Worm (Caenorhabditis elegans): Measurements from ENCODE around the gene che-11.
A peak's percentile ranks its signal among the peaks of the same experiment; 100 is the strongest.

che-11 gene

DNA sequence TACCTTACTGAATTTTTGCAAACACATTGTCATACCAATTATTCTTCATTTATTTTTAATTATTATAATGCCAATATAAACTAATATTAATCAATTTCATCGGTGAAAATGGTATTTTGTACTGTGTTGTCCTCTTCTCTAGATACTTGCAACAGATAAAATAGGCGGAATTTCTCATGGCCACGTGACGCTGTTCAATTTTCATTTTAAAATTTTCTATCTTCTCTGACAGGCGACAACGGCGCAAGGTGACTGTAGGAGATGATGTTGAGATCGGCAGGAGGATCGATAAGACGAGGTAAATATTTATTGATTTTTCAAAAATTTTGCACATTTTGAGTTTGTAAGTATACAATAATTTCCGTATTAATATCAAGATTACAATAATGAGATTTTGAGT is 43.8 kb upstream of the che-11 start, which contains the start of gene ogdh-2:
Gene ogdh-2 (plus strand): TSS at position 233 of the 400 bp plus-strand sequence.
- TF ChIP-seq fos-1 (tag; optimal IDR thresholded peaks at IDR 0.05), result peak; percentile 10
- TF ChIP-seq ceh-16 (tag; optimal IDR thresholded peaks at IDR 0.05), result peak; percentile 39
- TF ChIP-seq nhr-77 (tag; optimal IDR thresholded peaks at IDR 0.05), result no peak
- TF ChIP-seq zag-1 (tag; optimal IDR thresholded peaks at IDR 0.05), result no peak
- TF ChIP-seq unc-39 (tag; optimal IDR thresholded peaks at IDR 0.05), result no peak
- peak; percentile 40 for TF ChIP-seq nhr-25 (tag; optimal IDR thresholded peaks at IDR 0.05)
- TF ChIP-seq skn-1 (tag; optimal IDR thresholded peaks at IDR 0.05), result no peak
- TF ChIP-seq elt-3 (tag; optimal IDR thresholded peaks at IDR 0.05), result no peak
- TF ChIP-seq egl-27 (tag; optimal IDR thresholded peaks at IDR 0.05), result no peak
- TF ChIP-seq nhr-10 (tag; optimal IDR thresholded peaks at IDR 0.05), result no peak
- TF ChIP-seq lsy-2 (tag; optimal IDR thresholded peaks at IDR 0.05), result peak in 1 of 2 experiments; percentile 13
- no peak for TF ChIP-seq ama-1 (optimal IDR thresholded peaks at IDR 0.05)
- TF ChIP-seq nhr-23 (tag; optimal IDR thresholded peaks at IDR 0.05), result no peak
- TF ChIP-seq gmeb-1 (tag; optimal IDR thresholded peaks at IDR 0.05), result no peak
- peak; percentile 48 for TF ChIP-seq sma-3 (GFP tag; optimal IDR thresholded peaks at IDR 0.05)
- TF ChIP-seq ceh-82 (tag; optimal IDR thresholded peaks at IDR 0.05), result no peak
- no peak for TF ChIP-seq snpc-4 (tag; optimal IDR thresholded peaks at IDR 0.05)
- TF ChIP-seq nhr-21 (tag; optimal IDR thresholded peaks at IDR 0.05), result peak; percentile 6
- TF ChIP-seq nhr-129 (tag; optimal IDR thresholded peaks at IDR 0.05), result no peak
- no peak for TF ChIP-seq alr-1 (tag; optimal IDR thresholded peaks at IDR 0.05)

DNA sequence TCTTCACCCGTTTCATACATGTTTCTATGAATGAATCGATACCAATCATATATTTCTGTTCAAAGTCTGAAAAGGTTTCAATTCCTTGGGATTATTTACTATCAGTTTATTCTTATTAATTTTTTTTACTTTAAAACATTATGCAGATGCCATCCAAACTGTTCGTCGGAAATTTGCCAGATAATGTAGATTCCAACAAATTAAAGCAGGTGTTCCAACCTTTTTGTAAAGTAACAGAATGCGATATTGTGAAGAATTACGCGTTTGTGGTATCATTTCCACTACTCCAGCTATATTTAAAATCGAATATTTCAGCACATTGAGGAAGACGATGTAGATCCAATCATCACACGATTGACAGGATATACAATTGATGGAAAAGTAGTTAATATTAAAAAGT is 41.6 kb upstream of the che-11 start, which contains the start of gene rnp-1:
Gene rnp-1 (plus strand): TSS at position 145 of the 400 bp plus-strand sequence.
- TF ChIP-seq ceh-82 (tag; optimal IDR thresholded peaks at IDR 0.05) (no peak), mab-5 (tag; optimal IDR thresholded peaks at IDR 0.05) (no peak), peb-1 (tag; optimal IDR thresholded peaks at IDR 0.05) (no peak), unc-55 (GFP tag; optimal IDR thresholded peaks at IDR 0.05) (no peak), egl-27 (tag; optimal IDR thresholded peaks at IDR 0.05) (no peak), nhr-6 (tag; optimal IDR thresholded peaks at IDR 0.05) (no peak), unc-39 (tag; optimal IDR thresholded peaks at IDR 0.05) (no peak), F13H6.1 (tag; optimal IDR thresholded peaks at IDR 0.05) (no peak), unc-62 (GFP tag; optimal IDR thresholded peaks at IDR 0.05) (no peak), nhr-77 (tag; optimal IDR thresholded peaks at IDR 0.05) (no peak), lin-11 (tag; optimal IDR thresholded peaks at IDR 0.05) (no peak), blmp-1 (tag; optimal IDR thresholded peaks at IDR 0.05; ENCODE audit: insufficient read depth) (no peak), snpc-4 (tag; optimal IDR thresholded peaks at IDR 0.05) (no peak), gmeb-1 (tag; optimal IDR thresholded peaks at IDR 0.05) (no peak), lin-39 (tag; optimal IDR thresholded peaks at IDR 0.05) (no peak), C34F6.9 (tag; optimal IDR thresholded peaks at IDR 0.05) (no peak), ZK546.5 (tag; optimal IDR thresholded peaks at IDR 0.05) (no peak), ztf-1 (GFP tag; conservative IDR thresholded peaks at IDR 0.05) (no peak), sma-9 (GFP tag; optimal IDR thresholded peaks at IDR 0.05) (no peak), sma-9 (tag; optimal IDR thresholded peaks at IDR 0.05) (no peak)

DNA sequence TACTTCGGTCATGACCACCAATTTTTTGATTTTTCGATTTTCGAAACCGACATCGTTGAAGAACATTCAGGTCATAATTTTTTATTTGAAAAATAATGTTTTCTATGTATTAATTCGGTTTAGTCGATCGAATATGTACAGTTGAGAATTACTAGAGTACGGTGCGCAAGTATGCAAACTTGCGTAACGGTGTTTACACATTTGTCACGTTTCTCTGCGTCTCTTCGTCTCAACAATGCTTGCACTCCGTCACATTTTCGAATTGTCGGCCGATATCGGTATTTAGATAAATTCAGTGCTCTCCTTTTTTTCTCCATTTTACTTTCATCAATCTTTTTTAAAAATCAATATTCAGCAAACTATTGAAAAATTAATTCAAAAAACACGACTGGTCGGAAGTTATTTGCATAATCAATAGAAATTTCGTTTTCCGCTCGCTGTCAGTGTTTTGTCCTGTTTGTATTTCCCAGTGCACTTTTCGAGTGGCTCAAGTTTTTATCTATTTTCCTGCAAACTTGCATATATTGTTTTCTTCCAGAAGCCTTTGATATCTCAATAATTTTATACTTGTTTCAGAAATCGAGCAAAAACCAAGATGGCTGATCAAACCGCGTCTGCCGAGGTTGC is 40.5 kb upstream of the che-11 start, which contains the start of gene dpy-30:
Gene dpy-30 (plus strand): TSS at position 577 of the 627 bp plus-strand sequence.
- TF ChIP-seq aly-2 (tag; optimal IDR thresholded peaks at IDR 0.05) (no peak), snpc-4 (tag; optimal IDR thresholded peaks at IDR 0.05) (peak; percentile 29), ztf-1 (GFP tag; conservative IDR thresholded peaks at IDR 0.05) (no peak), ztf-11 (tag; optimal IDR thresholded peaks at IDR 0.05) (no peak), blmp-1 (tag; optimal IDR thresholded peaks at IDR 0.05; ENCODE audit: insufficient read depth) (no peak), lin-39 (tag; optimal IDR thresholded peaks at IDR 0.05) (no peak), nhr-21 (tag; optimal IDR thresholded peaks at IDR 0.05) (no peak), C34F6.9 (tag; optimal IDR thresholded peaks at IDR 0.05) (peak; percentile 85), Y55F3AM.14 (GFP tag; optimal IDR thresholded peaks at IDR 0.05) (no peak), ceh-16 (tag; optimal IDR thresholded peaks at IDR 0.05) (no peak), elt-3 (tag; optimal IDR thresholded peaks at IDR 0.05) (no peak), nhr-77 (tag; optimal IDR thresholded peaks at IDR 0.05) (no peak), lsy-2 (tag; optimal IDR thresholded peaks at IDR 0.05) (peak; percentile 87 to 97), lin-11 (tag; optimal IDR thresholded peaks at IDR 0.05) (peak; percentile 17), fos-1 (tag; optimal IDR thresholded peaks at IDR 0.05) (no peak), mdl-1 (tag; optimal IDR thresholded peaks at IDR 0.05) (no peak), egl-27 (tag; optimal IDR thresholded peaks at IDR 0.05) (no peak), nhr-10 (tag; optimal IDR thresholded peaks at IDR 0.05) (no peak), gmeb-1 (tag; optimal IDR thresholded peaks at IDR 0.05) (peak; percentile 69), nhr-25 (tag; optimal IDR thresholded peaks at IDR 0.05) (peak; percentile 39), nhr-6 (tag; optimal IDR thresholded peaks at IDR 0.05) (no peak), elt-1 (tag; optimal IDR thresholded peaks at IDR 0.05) (no peak), nhr-129 (tag; optimal IDR thresholded peaks at IDR 0.05) (peak; percentile 73), sma-9 (GFP tag; optimal IDR thresholded peaks at IDR 0.05) (peak; percentile 66), sma-9 (tag; optimal IDR thresholded peaks at IDR 0.05) (no peak), skn-1 (tag; optimal IDR thresholded peaks at IDR 0.05) (no peak), ceh-82 (tag; optimal IDR thresholded peaks at IDR 0.05) (no peak), sem-4 (tag; optimal IDR thresholded peaks at IDR 0.05) (no peak), nhr-11 (tag; optimal IDR thresholded peaks at IDR 0.05) (no peak), mab-5 (tag; optimal IDR thresholded peaks at IDR 0.05) (no peak), lin-13 (GFP tag; optimal IDR thresholded peaks at IDR 0.05) (peak; percentile 13), dmd-4 (tag; optimal IDR thresholded peaks at IDR 0.05) (no peak), ZK546.5 (tag; optimal IDR thresholded peaks at IDR 0.05) (no peak), crh-2 (tag; optimal IDR thresholded peaks at IDR 0.05) (peak; percentile 70), nhr-23 (tag; optimal IDR thresholded peaks at IDR 0.05) (no peak), mbf-1 (tag; optimal IDR thresholded peaks at IDR 0.05) (no peak), unc-62 (GFP tag; optimal IDR thresholded peaks at IDR 0.05) (no peak), unc-55 (GFP tag; optimal IDR thresholded peaks at IDR 0.05) (peak; percentile 75)
